Worm (Caenorhabditis elegans) whole organism, L1 larva: Measurements from ENCODE around the gene Y69H2.3.
A peak's percentile ranks its signal among the peaks of the same experiment; 100 is the strongest.

Experiments
- C34B4.2 ChIP-seq: sonication (generic microtip); optimal IDR thresholded peaks from 2 replicates; lab custom pipeline; 2017; ENCODE audit warnings: mild to moderate bottlenecking, missing genetic modification characterization, missing compliant biosample characterization
- F16B12.6 ChIP-seq: fragments of 150-350 bp; optimal IDR thresholded peaks from 2 replicates; lab custom pipeline; 2014; ENCODE audit warnings: missing biosample characterization, missing genetic modification characterization
- Y116A8C.19 ChIP-seq: sonication (generic microtip); optimal IDR thresholded peaks from 2 replicates; lab custom pipeline; 2016; ENCODE audit warnings: missing compliant biosample characterization, missing genetic modification characterization, borderline replicate concordance
- alr-1 ChIP-seq: fragments of 200-800 bp; sonication (Bioruptor generic); optimal IDR thresholded peaks from 2 replicates; lab custom pipeline; 2018; ENCODE audit warnings: borderline replicate concordance, mild to moderate bottlenecking, missing genetic modification characterization, missing compliant biosample characterization
- ceh-63 ChIP-seq: fragments of 200-800 bp; sonication (Bioruptor generic); optimal IDR thresholded peaks from 2 replicates; lab custom pipeline; 2018; ENCODE audit warnings: mild to moderate bottlenecking, missing genetic modification characterization, missing compliant biosample characterization
- ceh-88 ChIP-seq: fragments of 200-800 bp; sonication (Bioruptor generic); IDR thresholded peaks from 2 replicates; pipeline ENCODE4 v1.3.6; 2022; ENCODE audit warnings: missing genetic modification characterization, missing compliant biosample characterization
- ceh-90 ChIP-seq: sonication (generic microtip); optimal IDR thresholded peaks from 2 replicates; lab custom pipeline; 2016; ENCODE audit warnings: missing genetic modification characterization, missing compliant biosample characterization
- dpl-1 ChIP-seq, 3 experiments: fragments of 150-350 bp in 2 of 3; sonication (generic microtip) in 1 of 3; optimal IDR thresholded peaks; 2 replicates each; lab custom pipeline; 2014 to 2017; ENCODE audit warnings: missing biosample characterization in 3 of 3, missing genetic modification characterization in 3 of 3, missing genetic modification reagents in 3 of 3
- efl-1 ChIP-seq, 4 experiments: fragments of 150-350 bp; optimal IDR thresholded peaks in 3 of 4; peaks in 1 of 4; 1 replicate in 1 of 4; 2 replicates in 3 of 4; lab custom pipeline; 2014; ENCODE audit warnings: missing biosample characterization in 2 of 4, missing genetic modification characterization in 2 of 4, missing genetic modification reagents in 2 of 4
- efl-3 ChIP-seq: fragments of 200-800 bp; sonication (Bioruptor generic); optimal IDR thresholded peaks from 2 replicates; lab custom pipeline; 2018; ENCODE audit warnings: mild to moderate bottlenecking, missing genetic modification characterization, missing compliant biosample characterization
- egl-13 ChIP-seq: sonication (generic microtip); optimal IDR thresholded peaks from 2 replicates; lab custom pipeline; 2016; ENCODE audit warnings: missing genotype, missing genetic modification reagents, missing genetic modification characterization, missing compliant biosample characterization
- elt-2 ChIP-seq: sonication (generic microtip); optimal IDR thresholded peaks from 2 replicates; lab custom pipeline; 2016; ENCODE audit warnings: missing genetic modification characterization, mild to moderate bottlenecking, inconsistent platforms, missing compliant biosample characterization, missing genetic modification reagents
- elt-3 ChIP-seq, 6 experiments: fragments of 150-350 bp in 1 of 6; sonication (generic microtip); optimal IDR thresholded peaks; 2 replicates each; lab custom pipeline; 2017 to 2018; ENCODE audit warnings: missing biosample characterization in 6 of 6, missing genetic modification characterization in 6 of 6, inconsistent platforms in 1 of 6
- fos-1 ChIP-seq: fragments of 150-350 bp; optimal IDR thresholded peaks from 2 replicates; lab custom pipeline; 2014; ENCODE audit warnings: missing biosample characterization, missing genetic modification characterization
- hlh-17 ChIP-seq: fragments of 200-800 bp; sonication (Bioruptor generic); optimal IDR thresholded peaks from 2 replicates; lab custom pipeline; 2018; ENCODE audit warnings: missing genetic modification characterization, mild to moderate bottlenecking, missing compliant biosample characterization, moderate library complexity, borderline replicate concordance
- hlh-4 ChIP-seq: sonication (generic microtip); optimal IDR thresholded peaks from 2 replicates; lab custom pipeline; 2016; ENCODE audit warnings: mild to moderate bottlenecking, missing genetic modification characterization, missing compliant biosample characterization
- lin-13 ChIP-seq: fragments of 150-350 bp; optimal IDR thresholded peaks from 2 replicates; lab custom pipeline; 2014; ENCODE audit warnings: missing biosample characterization, missing genetic modification reagents, missing genetic modification characterization
- lin-14 ChIP-seq: fragments of 200-800 bp; sonication (Bioruptor generic); optimal IDR thresholded peaks from 2 replicates; lab custom pipeline; 2018; ENCODE audit warnings: mild to moderate bottlenecking, missing genetic modification characterization, moderate library complexity, missing compliant biosample characterization
- lin-39 ChIP-seq: fragments of 150-350 bp; optimal IDR thresholded peaks from 2 replicates; lab custom pipeline; 2014; ENCODE audit warnings: missing biosample characterization, missing genetic modification reagents, missing genetic modification characterization
- lsy-2 ChIP-seq, 2 experiments: fragments of 150-350 bp; optimal IDR thresholded peaks; 2 replicates each; lab custom pipeline; 2014; ENCODE audit warnings: missing biosample characterization in 2 of 2, missing genetic modification characterization in 2 of 2
- mab-9 ChIP-seq: fragments of 200-800 bp; sonication (Bioruptor generic); IDR thresholded peaks from 2 replicates; pipeline ENCODE4 v1.3.6; 2022; ENCODE audit warnings: missing genetic modification reagents, missing genetic modification characterization, missing compliant biosample characterization
- mep-1 ChIP-seq: fragments of 150-350 bp; optimal IDR thresholded peaks from 2 replicates; lab custom pipeline; 2014; ENCODE audit warnings: missing biosample characterization, missing genetic modification characterization
- nhr-11 ChIP-seq: fragments of 150-350 bp; optimal IDR thresholded peaks from 2 replicates; lab custom pipeline; 2014; ENCODE audit warnings: missing biosample characterization, missing genetic modification characterization
- nhr-19 ChIP-seq: fragments of 200-800 bp; sonication (Bioruptor generic); conservative IDR thresholded peaks from 2 replicates; pipeline ENCODE4 v1.3.6; 2022; ENCODE audit warnings: missing genetic modification characterization, missing compliant biosample characterization
- nhr-20 ChIP-seq: sonication (generic microtip); optimal IDR thresholded peaks from 2 replicates; lab custom pipeline; 2016; ENCODE audit warnings: mild to moderate bottlenecking, missing genetic modification characterization, missing compliant biosample characterization
- nhr-71 ChIP-seq: sonication (generic microtip); optimal IDR thresholded peaks from 2 replicates; lab custom pipeline; 2016; ENCODE audit warnings: mild to moderate bottlenecking, missing genetic modification characterization, moderate library complexity, missing compliant biosample characterization
- nhr-76 ChIP-seq: sonication (generic microtip); optimal IDR thresholded peaks from 2 replicates; lab custom pipeline; 2017; ENCODE audit warnings: missing biosample characterization, missing genetic modification characterization
- nhr-77 ChIP-seq: fragments of 150-350 bp; optimal IDR thresholded peaks from 2 replicates; lab custom pipeline; 2014; ENCODE audit warnings: missing biosample characterization, missing genetic modification characterization
- pag-3 ChIP-seq: sonication (generic microtip); optimal IDR thresholded peaks from 2 replicates; lab custom pipeline; 2017; ENCODE audit warnings: missing genetic modification characterization, mild to moderate bottlenecking, missing compliant biosample characterization, antibody characterized with exemption, borderline replicate concordance; ENCODE audit not compliant: insufficient read depth
- pqm-1 ChIP-seq: sonication (generic microtip); optimal IDR thresholded peaks from 3 replicates; lab custom pipeline; 2017; ENCODE audit warnings: missing biosample characterization, missing genetic modification characterization
- rnt-1 ChIP-seq: sonication (generic microtip); optimal IDR thresholded peaks from 2 replicates; lab custom pipeline; 2016; ENCODE audit warnings: mild to moderate bottlenecking, missing genetic modification characterization, moderate library complexity, missing compliant biosample characterization
- skn-1 ChIP-seq: fragments of 150-350 bp; optimal IDR thresholded peaks from 2 replicates; lab custom pipeline; 2014; ENCODE audit warnings: missing biosample characterization, missing genetic modification characterization
- sptf-1 ChIP-seq: fragments of 150-350 bp; optimal IDR thresholded peaks from 2 replicates; lab custom pipeline; 2014; ENCODE audit warnings: missing biosample characterization, missing genetic modification characterization
- swsn-7 ChIP-seq: sonication (generic microtip); optimal IDR thresholded peaks from 2 replicates; lab custom pipeline; 2016; ENCODE audit warnings: missing genetic modification characterization, missing compliant biosample characterization
- tbx-2 ChIP-seq: sonication (generic microtip); optimal IDR thresholded peaks from 2 replicates; lab custom pipeline; 2016; ENCODE audit warnings: missing genetic modification characterization, missing compliant biosample characterization
- tlp-1 ChIP-seq: fragments of 150-350 bp; optimal IDR thresholded peaks from 2 replicates; lab custom pipeline; 2014; ENCODE audit warnings: missing biosample characterization, missing genetic modification characterization
- unc-130 ChIP-seq: fragments of 150-350 bp; optimal IDR thresholded peaks from 2 replicates; lab custom pipeline; 2017; ENCODE audit warnings: missing biosample characterization, missing genetic modification characterization, inconsistent platforms
- vab-15 ChIP-seq: sonication (generic microtip); optimal IDR thresholded peaks from 2 replicates; lab custom pipeline; 2017; ENCODE audit warnings: missing genotype, mild to moderate bottlenecking, missing genetic modification characterization, missing compliant biosample characterization
- xbp-1 ChIP-seq: sonication (generic microtip); optimal IDR thresholded peaks from 2 replicates; lab custom pipeline; 2016; ENCODE audit warnings: missing genetic modification characterization, missing compliant biosample characterization
- zip-4 ChIP-seq: fragments of 200-800 bp; sonication (Bioruptor generic); optimal IDR thresholded peaks from 2 replicates; lab custom pipeline; 2018; ENCODE audit warnings: mild to moderate bottlenecking, missing genetic modification characterization, moderate library complexity, missing compliant biosample characterization

Gene Y69H2.3

ce11 chrV:18636248-18636647 is 27.7 kb downstream of the Y69H2.3 start, which contains the start of gene egas-3:
Gene egas-3, minus strand, starts transcription at chrV:18636348.
- TF ChIP-seq F16B12.6 (no peak), swsn-7 (no peak), Y116A8C.19 (tag; lab: Kevin White, UChicago) (no peak), C34B4.2 (no peak), elt-2 (no peak), nhr-20 (tag; lab: Kevin White, UChicago) (no peak), lin-13 (no peak), tlp-1 (tag; lab: Kevin White, UChicago) (no peak), nhr-19 (GFP tag; lab: Robert Waterston, UW) (no peak), pag-3 (no peak), mep-1 (tag; lab: Kevin White, UChicago) (no peak), lsy-2 (tag; optimal IDR thresholded peaks at IDR 0.05; lab: Kevin White, UChicago) (no peak)

ce11 chrV:18631966-18632531 is 31.9 kb downstream of the Y69H2.3 start:
- no peak for TF ChIP-seq zip-4 (GFP tag; lab: Kevin White, UChicago)
- TF ChIP-seq lsy-2 (tag; optimal IDR thresholded peaks at IDR 0.05; lab: Kevin White, UChicago): no peak

- TF ChIP-seq nhr-19 (GFP tag; lab: Robert Waterston, UW) (no peak), vab-15 (no peak), efl-3 (GFP tag; lab: Kevin White, UChicago) (no peak), swsn-7 (no peak), nhr-20 (tag; lab: Kevin White, UChicago) (no peak), ceh-88 (GFP tag; lab: Robert Waterston, UW) (no peak), pqm-1 (no peak), F16B12.6 (no peak), elt-3 (tag; optimal IDR thresholded peaks at IDR 0.05; lab: Kevin White, UChicago) (no peak), sptf-1 (no peak), dpl-1 (GFP tag; optimal IDR thresholded peaks at IDR 0.05; lab: Kevin White, UChicago) (no peak), elt-2 (no peak), nhr-71 (tag; lab: Kevin White, UChicago) (no peak), mab-9 (GFP tag; lab: Robert Waterston, UW) (no peak), tbx-2 (tag; lab: Kevin White, UChicago) (no peak), fos-1 (no peak)
Observed at ce11 chrV:18628907-18629306, 35.0 kb downstream of the Y69H2.3 start.

ce11 chrV:18627445-18627844 is 36.5 kb downstream of the Y69H2.3 start:
- TF ChIP-seq pag-3 (peak; percentile 84), alr-1 (no peak), nhr-19 (GFP tag; lab: Robert Waterston, UW) (no peak; the same call in 1 of the 2 replicates), lin-14 (GFP tag; lab: Kevin White, UChicago) (peak; percentile 47), unc-130 (tag; lab: Kevin White, UChicago) (peak; percentile 8), rnt-1 (tag; lab: Kevin White, UChicago) (peak; percentile 43), lsy-2 (tag; optimal IDR thresholded peaks at IDR 0.05; lab: Kevin White, UChicago) (peak in 1 of 2 experiments; percentile 13), lin-39 (tag; lab: Kevin White, UChicago) (no peak), efl-1 (optimal IDR thresholded peaks at IDR 0.05; lab: Kevin White, UChicago) (no peak), efl-1 (GFP tag; optimal IDR thresholded peaks at IDR 0.05 in 1 of 2; lab: Kevin White, UChicago) (peak in 1 of 2 experiments; percentile 69)

ce11 chrV:18626764-18627163 is 37.2 kb downstream of the Y69H2.3 start, which contains the start of gene Y69H2.15:
Gene Y69H2.15, minus strand, starts transcription at chrV:18626864.
- TF ChIP-seq alr-1 (no peak), zip-4 (GFP tag; lab: Kevin White, UChicago) (no peak), hlh-4 (no peak), nhr-76 (tag; lab: Kevin White, UChicago) (no peak), nhr-77 (tag; lab: Kevin White, UChicago) (no peak), ceh-90 (tag; lab: Kevin White, UChicago) (no peak), egl-13 (tag; lab: Kevin White, UChicago) (no peak), hlh-17 (GFP tag; lab: Kevin White, UChicago) (no peak), nhr-11 (tag; lab: Kevin White, UChicago) (no peak), fos-1 (no peak), skn-1 (tag; lab: Kevin White, UChicago) (no peak), xbp-1 (tag; lab: Kevin White, UChicago) (no peak), ceh-63 (GFP tag; lab: Kevin White, UChicago) (no peak)
